Fruit fly (Drosophila melanogaster) whole organism, adult: Measurements from ENCODE around the gene CG9123.

Experiments
- CG11617 ChIP-seq: fragments of 200-800 bp; sonication (Bioruptor generic); optimal IDR thresholded peaks from 2 replicates; lab custom pipeline; 2017; ENCODE audit warnings: mild to moderate bottlenecking, missing biosample characterization, missing genetic modification reagents, missing genetic modification characterization
- CG12768 ChIP-seq: fragments of 200-800 bp; sonication (Bioruptor generic); optimal IDR thresholded peaks from 2 replicates; lab custom pipeline; 2017; ENCODE audit warnings: missing biosample characterization, missing genetic modification characterization, mild to moderate bottlenecking, moderate library complexity, missing genetic modification reagents
- CG14711 ChIP-seq: fragments of 200-800 bp; sonication (Bioruptor generic); optimal IDR thresholded peaks from 2 replicates; lab custom pipeline; 2018; ENCODE audit warnings: missing biosample characterization, mild to moderate bottlenecking, missing genetic modification characterization, moderate library complexity
- CG33017 ChIP-seq: fragments of 200-800 bp; sonication (Bioruptor generic); optimal IDR thresholded peaks from 2 replicates; lab custom pipeline; 2018; ENCODE audit warnings: missing biosample characterization, mild to moderate bottlenecking, missing genetic modification characterization, moderate library complexity
- CG7045 ChIP-seq: fragments of 200-800 bp; sonication (Bioruptor generic); optimal IDR thresholded peaks from 2 replicates; lab custom pipeline; 2017; ENCODE audit warnings: missing biosample characterization, mild to moderate bottlenecking, missing genetic modification characterization
- CG7101 ChIP-seq: fragments of 200-800 bp; sonication (Bioruptor generic); optimal IDR thresholded peaks from 2 replicates; lab custom pipeline; 2018; ENCODE audit warnings: missing biosample characterization, mild to moderate bottlenecking, missing genetic modification characterization, moderate library complexity
- kay ChIP-seq: fragments of 200-800 bp; sonication (Bioruptor generic); peaks from one replicate; lab custom pipeline; 2016; ENCODE audit warnings: missing biosample characterization, missing genetic modification characterization, borderline replicate concordance
- ovo ChIP-seq: fragments of 200-800 bp; sonication (Bioruptor generic); optimal IDR thresholded peaks from 2 replicates; lab custom pipeline; 2016; ENCODE audit warnings: missing biosample characterization, missing genetic modification characterization
- pad ChIP-seq: fragments of 200-800 bp; sonication (Bioruptor generic); optimal IDR thresholded peaks from 3 replicates; lab custom pipeline; 2017; ENCODE audit warnings: missing biosample characterization, missing genetic modification characterization, mild to moderate bottlenecking, moderate library complexity, missing genetic modification reagents
- tj ChIP-seq: fragments of 200-800 bp; sonication (Bioruptor generic); optimal IDR thresholded peaks from 3 replicates; lab custom pipeline; 2017; ENCODE audit warnings: missing biosample characterization, mild to moderate bottlenecking, missing genetic modification characterization, moderate library complexity
- toe ChIP-seq: fragments of 200-800 bp; sonication (Bioruptor generic); optimal IDR thresholded peaks from 2 replicates; lab custom pipeline; 2016; ENCODE audit warnings: missing biosample characterization, missing genetic modification characterization

The CG9123 gene

DNA sequence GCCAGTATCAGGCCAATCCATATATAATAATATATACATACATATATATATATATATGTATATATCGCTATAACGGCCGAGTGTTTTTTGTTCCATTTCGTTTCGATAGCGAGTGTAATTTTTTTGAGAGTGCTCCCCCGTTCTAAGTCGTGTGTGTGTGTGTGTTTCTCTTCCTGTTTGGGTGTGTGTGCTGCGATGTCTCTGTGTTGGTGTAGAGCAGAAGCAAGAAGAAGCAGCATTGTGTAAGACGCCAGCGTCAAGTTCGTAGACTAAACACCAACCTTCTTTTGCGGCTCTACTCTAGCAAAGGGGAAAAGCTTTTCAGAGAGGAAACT is 44.0 kb downstream of the CG9123 start:
- TF ChIP-seq CG12768 (GFP tag; lab: Kevin White, UChicago), result no peak
- TF ChIP-seq pad (GFP tag; lab: Kevin White, UChicago), result peak; percentile 98
- TF ChIP-seq CG7101 (tag; lab: Kevin White, UChicago), result no peak
- TF ChIP-seq kay (GFP tag; lab: Kevin White, UChicago), result peak; percentile 21

- TF ChIP-seq CG12768 (GFP tag; lab: Kevin White, UChicago) (peak; percentile 1), toe (GFP tag; lab: Kevin White, UChicago) (no peak), pad (GFP tag; lab: Kevin White, UChicago) (no peak), tj (no peak), CG7045 (GFP tag; lab: Kevin White, UChicago) (peak; percentile 35), CG14711 (peak; percentile 41), CG11617 (peak; percentile 13), CG7101 (tag; lab: Kevin White, UChicago) (peak; percentile 46), CG33017 (peak; percentile 43)
Measured at dm6 chrX:15296969-15297816, 44.7 kb downstream of the CG9123 start, which contains the start of gene gce. Gene gce (plus strand): TSS chrX:15297766.

DNA sequence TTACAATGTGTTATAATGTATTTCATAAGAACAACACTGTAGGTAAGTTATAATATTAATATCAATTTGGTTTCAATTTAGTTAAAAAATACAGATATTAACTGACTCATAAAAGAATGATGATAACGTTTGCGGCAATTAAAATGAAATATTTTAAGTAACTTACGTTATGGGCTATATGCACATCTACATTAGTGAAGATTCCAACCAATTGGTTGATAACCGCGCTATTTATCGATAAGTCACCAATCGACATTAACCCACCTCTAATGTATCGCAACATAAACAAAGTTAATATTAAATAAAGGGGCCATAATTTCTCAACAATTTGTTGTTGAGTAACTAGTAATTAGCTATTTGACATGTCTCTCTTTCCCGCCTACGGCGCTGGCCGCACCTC is 49.1 kb downstream of the CG9123 start, which contains the start of gene CG5877:
Gene CG5877 (plus strand): TSS at position 238 of the 400 bp plus-strand sequence.
- TF ChIP-seq CG12768 (GFP tag; lab: Kevin White, UChicago), result no peak
- TF ChIP-seq CG11617, result no peak
- TF ChIP-seq ovo (GFP tag; lab: Kevin White, UChicago), result no peak
- TF ChIP-seq CG7101 (tag; lab: Kevin White, UChicago), result no peak
